Fruit fly (Drosophila melanogaster): ENCODE data around the gene sturkopf.

The sturkopf gene

DNA sequence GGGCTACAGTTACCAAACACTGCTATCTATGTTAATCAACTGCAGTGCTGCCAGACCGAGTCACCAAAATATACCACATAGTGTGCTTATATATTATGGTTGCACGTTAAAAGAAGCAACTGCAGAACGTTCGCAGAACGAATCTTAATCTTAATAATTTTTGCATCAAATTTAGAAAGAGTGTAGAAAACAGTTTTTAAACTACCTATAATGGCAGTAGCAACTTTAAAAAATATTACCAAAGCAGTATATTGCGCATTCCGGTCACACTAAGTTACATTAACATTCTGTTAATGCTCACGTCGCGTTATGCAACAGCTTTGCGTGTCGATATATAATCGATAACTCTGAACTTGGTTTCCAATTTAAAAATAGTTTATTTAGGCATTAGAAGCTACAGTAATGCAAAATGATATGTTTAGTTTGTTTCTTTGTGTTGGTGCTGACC, 29.0 kb upstream of the sturkopf start, which contains the start of gene indra (continued):
- TF ChIP-seq Sox100B (GFP tag; optimal IDR thresholded peaks at IDR 0.05): no peak
- TF ChIP-seq CG9437 (GFP tag; optimal IDR thresholded peaks at IDR 0.05): peak; percentile 96
- TF ChIP-seq ERR (GFP tag; optimal IDR thresholded peaks at IDR 0.05): peak; percentile 62
- no peak for TF ChIP-seq Oli (tag; optimal IDR thresholded peaks at IDR 0.05)
- TF ChIP-seq ranshi (GFP tag; IDR thresholded peaks at IDR 0.05): peak; percentile 25; the same call in 1 of the 2 replicates
- TF ChIP-seq dm (GFP tag; optimal IDR thresholded peaks at IDR 0.05): peak; percentile 93
- peak; percentile 67; the same call in 1 of the 2 replicates for TF ChIP-seq CG13287 (GFP tag; IDR thresholded peaks at IDR 0.05; ENCODE audit: partially characterized antibody)
- no peak for TF ChIP-seq Nf-YC (tag; optimal IDR thresholded peaks at IDR 0.05)
- TF ChIP-seq Hr39 (optimal IDR thresholded peaks at IDR 0.05): no peak
- peak; percentile 62 for TF ChIP-seq CG6791 (GFP tag; IDR thresholded peaks at IDR 0.05; ENCODE audit: partially characterized antibody)
- no peak for TF ChIP-seq CG13296 (GFP tag; optimal IDR thresholded peaks at IDR 0.05)
- TF ChIP-seq CG10654 (GFP tag; optimal IDR thresholded peaks at IDR 0.05): peak; percentile 48
- no peak for TF ChIP-seq Hr78 (GFP tag; optimal IDR thresholded peaks at IDR 0.05)
- no peak; the same call in 1 of the 2 replicates for TF ChIP-seq sna (GFP tag; IDR thresholded peaks at IDR 0.05; ENCODE audit: partially characterized antibody)
- TF ChIP-seq CG17612 (GFP tag; IDR thresholded peaks at IDR 0.05): no peak
- no peak for TF ChIP-seq hb (GFP tag; IDR thresholded peaks at IDR 0.05; ENCODE audit: partially characterized antibody)
- no peak for TF ChIP-seq CG4282 (GFP tag; optimal IDR thresholded peaks at IDR 0.05)
- TF ChIP-seq Deaf1 (tag; optimal IDR thresholded peaks at IDR 0.05): no peak
- peak; percentile 78 for TF ChIP-seq CG18011 (GFP tag; optimal IDR thresholded peaks at IDR 0.05)
- TF ChIP-seq Dip2 (GFP tag; IDR thresholded peaks at IDR 0.05): no peak
- peak; percentile 67 for TF ChIP-seq NfI (GFP tag; optimal IDR thresholded peaks at IDR 0.05)
- no peak for TF ChIP-seq bigmax (GFP tag; optimal IDR thresholded peaks at IDR 0.05)
- peak; percentile 76 for TF ChIP-seq CG13624 (GFP tag; optimal IDR thresholded peaks at IDR 0.05)
- TF ChIP-seq CG14667 (GFP tag; IDR thresholded peaks at IDR 0.05): no peak
- TF ChIP-seq bab2 (GFP tag; optimal IDR thresholded peaks at IDR 0.05): peak; percentile 75
- peak; percentile 74 for TF ChIP-seq nmo (GFP tag; optimal IDR thresholded peaks at IDR 0.05)
- TF ChIP-seq Poxn (GFP tag; IDR thresholded peaks at IDR 0.05): no peak
- TF ChIP-seq repo (GFP tag; optimal IDR thresholded peaks at IDR 0.05): peak; percentile 12
- peak; percentile 33; the same call in 1 of the 3 replicates for TF ChIP-seq knrl (GFP tag; IDR thresholded peaks at IDR 0.05; ENCODE audit: partially characterized antibody)
- TF ChIP-seq CG10209 (GFP tag; optimal IDR thresholded peaks at IDR 0.05): peak; percentile 10
- no peak for TF ChIP-seq CG2712 (tag; optimal IDR thresholded peaks at IDR 0.05)
- TF ChIP-seq CG11560 (tag; IDR thresholded peaks at IDR 0.05): peak; percentile 56; the same call in 2 of the 3 replicates
- TF ChIP-seq CG34376 (GFP tag; optimal IDR thresholded peaks at IDR 0.05): no peak
- TF ChIP-seq Drgx (GFP tag; IDR thresholded peaks at IDR 0.05): no peak
- no peak for TF ChIP-seq tio (GFP tag; optimal IDR thresholded peaks at IDR 0.05)
- no peak for TF ChIP-seq C15 (GFP tag; IDR thresholded peaks at IDR 0.05)
- TF ChIP-seq CG17186 (GFP tag; optimal IDR thresholded peaks at IDR 0.05): peak; percentile 77
- no peak for TF ChIP-seq CG15011 (GFP tag; optimal IDR thresholded peaks at IDR 0.05)
- TF ChIP-seq shn (GFP tag; optimal IDR thresholded peaks at IDR 0.05): peak; percentile 68
- TF ChIP-seq ken (GFP tag; IDR thresholded peaks at IDR 0.05): 0 out of 3 replicates have a peak, but pooled peaks have one; percentile 45
- no peak for TF ChIP-seq MTF-1 (GFP tag; optimal IDR thresholded peaks at IDR 0.05; ENCODE audit: borderline replicate concordance)
- TF ChIP-seq otp (GFP tag; IDR thresholded peaks at IDR 0.05): no peak
- no peak for TF ChIP-seq E2f1 (GFP tag; IDR thresholded peaks at IDR 0.05)
- peak; percentile 18 for TF ChIP-seq mirr (GFP tag; optimal IDR thresholded peaks at IDR 0.05)
- no peak for TF ChIP-seq CG6813 (GFP tag; optimal IDR thresholded peaks at IDR 0.05)
- TF ChIP-seq sisA (GFP tag; IDR thresholded peaks at IDR 0.05): no peak
- peak; percentile 64 for TF ChIP-seq Bgb (GFP tag; IDR thresholded peaks at IDR 0.05; ENCODE audit: partially characterized antibody)
- peak; percentile 52 for TF ChIP-seq mam (GFP tag; optimal IDR thresholded peaks at IDR 0.05)
- TF ChIP-seq CG18619 (GFP tag; optimal IDR thresholded peaks at IDR 0.05): peak; percentile 28
- no peak for TF ChIP-seq CG10321 (GFP tag; IDR thresholded peaks at IDR 0.05)

Data from whole organism, embryonic.